Fruit fly (Drosophila melanogaster) whole organism, embryonic: ENCODE results near the gene CG46465.

Source experiments
- CG1233 ChIP-seq: fragments of 200-800 bp; sonication (Bioruptor generic); optimal IDR thresholded peaks from 4 replicates; lab custom pipeline; 2018; ENCODE audit warnings: missing biosample characterization, mild to moderate bottlenecking, missing genetic modification characterization
- CG14441 ChIP-seq: fragments of 200-800 bp; sonication (Bioruptor generic); IDR thresholded peaks from 2 replicates; pipeline ENCODE4 v1.3.6; 2022; ENCODE audit warnings: missing biosample characterization, missing genetic modification characterization
- CG17829 ChIP-seq: fragments of 200-800 bp; optimal IDR thresholded peaks from 2 replicates; lab custom pipeline; 2019; ENCODE audit warnings: missing biosample characterization, mild to moderate bottlenecking, missing genetic modification characterization, moderate library complexity
- Hey ChIP-seq: fragments of 200-800 bp; sonication (Bioruptor generic); optimal IDR thresholded peaks from 3 replicates; lab custom pipeline; 2018; ENCODE audit warnings: missing biosample characterization, mild to moderate bottlenecking, missing genetic modification characterization
- PHDP ChIP-seq: fragments of 200-800 bp; sonication (Bioruptor generic); optimal IDR thresholded peaks from 3 replicates; lab custom pipeline; 2018; ENCODE audit warnings: missing biosample characterization, mild to moderate bottlenecking, missing genetic modification characterization, moderate library complexity
- Sin3A ChIP-seq: fragments of >200 bp; optimal IDR thresholded peaks from 2 replicates; lab custom pipeline; 2018
- Six4 ChIP-seq: fragments of 200-800 bp; sonication (Bioruptor generic); optimal IDR thresholded peaks from 2 replicates; lab custom pipeline; 2016; ENCODE audit warnings: missing biosample characterization, missing genetic modification characterization
- fd96Cb ChIP-seq: fragments of 200-800 bp; sonication (Bioruptor generic); optimal IDR thresholded peaks from 2 replicates; lab custom pipeline; 2018; ENCODE audit warnings: missing biosample characterization, mild to moderate bottlenecking, missing genetic modification characterization, moderate library complexity
- gcm ChIP-seq: fragments of 200-800 bp; sonication (Bioruptor generic); optimal IDR thresholded peaks from 2 replicates; lab custom pipeline; 2019; ENCODE audit warnings: missing biosample characterization, mild to moderate bottlenecking, missing genetic modification characterization, moderate library complexity
- slbo ChIP-seq: fragments of 200-800 bp; sonication (Bioruptor generic); IDR thresholded peaks from 2 replicates; pipeline ENCODE4 v1.3.6; 2022; ENCODE audit warnings: missing biosample characterization, missing genetic modification characterization

DNA sequence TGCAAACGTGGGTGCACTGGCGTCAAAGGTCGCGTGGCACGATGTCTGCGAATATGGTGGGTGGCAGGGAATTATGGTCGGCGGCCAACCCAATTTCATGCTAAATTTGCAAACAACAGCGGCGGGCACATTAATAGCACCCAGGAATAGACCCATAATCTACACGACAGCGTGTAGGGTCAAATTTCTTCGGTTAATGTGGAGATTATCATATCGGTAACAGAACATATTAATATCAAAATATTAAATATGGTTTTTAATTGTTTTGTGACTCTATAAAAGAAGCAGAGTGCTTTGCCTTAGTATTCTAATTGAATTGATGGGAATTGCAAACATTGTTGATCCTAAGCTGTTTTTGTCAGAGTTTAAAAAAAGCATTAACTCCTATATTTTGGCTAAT, 13.4 kb upstream of the CG46465 start:
- TF ChIP-seq Sin3A (lab: Kevin White, UChicago) = no peak
- no peak for TF ChIP-seq slbo (GFP tag; lab: Robert Waterston, UW)
- TF ChIP-seq Six4 (GFP tag; lab: Kevin White, UChicago) = no peak
- no peak for TF ChIP-seq CG17829 (tag; lab: Kevin White, UChicago)
- TF ChIP-seq CG14441 (GFP tag; lab: Robert Waterston, UW) = no peak
- TF ChIP-seq CG1233 (GFP tag; lab: Kevin White, UChicago) = no peak
- TF ChIP-seq gcm = no peak
- no peak for TF ChIP-seq PHDP
- TF ChIP-seq Hey (tag; lab: Kevin White, UChicago) = peak; percentile 42
- no peak for TF ChIP-seq fd96Cb
